Fruit fly (Drosophila melanogaster) whole organism, embryonic: ENCODE results near the gene Fst.
A peak's percentile ranks its signal among the peaks of the same experiment; 100 is the strongest.

Source experiments
- Ada2b ChIP-seq: fragments of 200-800 bp; sonication (Bioruptor generic); IDR thresholded peaks from 2 replicates; pipeline ENCODE4 v1.3.6; 2022; ENCODE audit warnings: missing biosample characterization, missing genetic modification characterization
- Atf-2 ChIP-seq: fragments of 200-800 bp; sonication (Bioruptor generic); optimal IDR thresholded peaks from 2 replicates; lab custom pipeline; 2016; ENCODE audit warnings: missing biosample characterization, missing genetic modification characterization
- CG10147 ChIP-seq: fragments of 200-800 bp; sonication (Bioruptor generic); optimal IDR thresholded peaks from 2 replicates; lab custom pipeline; 2019; ENCODE audit warnings: missing biosample characterization, mild to moderate bottlenecking, missing genetic modification characterization, moderate library complexity
- CG12155 ChIP-seq: fragments of 200-800 bp; sonication (Bioruptor generic); optimal IDR thresholded peaks from 3 replicates; lab custom pipeline; 2016; ENCODE audit warnings: missing biosample characterization, missing genetic modification characterization
- CG15696 ChIP-seq: fragments of 200-800 bp; sonication (Bioruptor generic); optimal IDR thresholded peaks from 2 replicates; lab custom pipeline; 2019; ENCODE audit warnings: missing biosample characterization, mild to moderate bottlenecking, missing genetic modification characterization, moderate library complexity
- CG17385 ChIP-seq: fragments of 200-800 bp; sonication (Bioruptor generic); optimal IDR thresholded peaks from 3 replicates; lab custom pipeline; 2018; ENCODE audit warnings: missing biosample characterization, mild to moderate bottlenecking, missing genetic modification characterization
- CG17612 ChIP-seq: fragments of 200-800 bp; sonication (Bioruptor generic); IDR thresholded peaks from 2 replicates; pipeline ENCODE4 v1.3.6; 2022; ENCODE audit warnings: missing biosample characterization, missing genetic modification characterization
- CG31224 ChIP-seq: fragments of 200-800 bp; sonication (Bioruptor generic); IDR thresholded peaks from 2 replicates; pipeline ENCODE4 v1.3.6; 2022; ENCODE audit warnings: missing biosample characterization, missing genetic modification characterization
- CG7556 ChIP-seq: fragments of 200-800 bp; sonication (Bioruptor generic); optimal IDR thresholded peaks from 2 replicates; lab custom pipeline; 2017; ENCODE audit warnings: missing biosample characterization, mild to moderate bottlenecking, missing genetic modification characterization
- CG7839 ChIP-seq: fragments of 200-800 bp; sonication (Bioruptor generic); optimal IDR thresholded peaks from 3 replicates; lab custom pipeline; 2018; ENCODE audit warnings: missing biosample characterization, mild to moderate bottlenecking, missing genetic modification characterization, moderate library complexity
- CTCF ChIP-seq: fragments of 200-800 bp; sonication (Bioruptor generic); optimal IDR thresholded peaks from 2 replicates; lab custom pipeline; 2017; ENCODE audit warnings: missing biosample characterization, mild to moderate bottlenecking, missing genetic modification characterization, moderate library complexity
- Chrac-16 ChIP-seq: fragments of 200-800 bp; sonication (Bioruptor generic); optimal IDR thresholded peaks from 3 replicates; lab custom pipeline; 2016; ENCODE audit warnings: missing biosample characterization, missing genetic modification characterization
- CoRest ChIP-seq: fragments of 200-800 bp; sonication (Bioruptor generic); optimal IDR thresholded peaks from 3 replicates; lab custom pipeline; 2018; ENCODE audit warnings: missing biosample characterization, mild to moderate bottlenecking, missing genetic modification characterization, moderate library complexity
- Dad ChIP-seq: fragments of 200-800 bp; sonication (Bioruptor generic); optimal IDR thresholded peaks from 3 replicates; lab custom pipeline; 2016; ENCODE audit warnings: missing biosample characterization, missing genetic modification characterization
- Eip74EF ChIP-seq, 2 experiments: fragments of 200-800 bp in 1 of 2; fragments of >200 bp in 1 of 2; sonication (Bioruptor generic) in 1 of 2; optimal IDR thresholded peaks; 2 replicates each; lab custom pipeline; 2017 to 2019; ENCODE audit warnings: missing biosample characterization in 2 of 2, missing genetic modification characterization in 2 of 2, mild to moderate bottlenecking in 1 of 2, moderate library complexity in 1 of 2
- Fer3 ChIP-seq: fragments of 200-800 bp; sonication (Bioruptor generic); optimal IDR thresholded peaks from 2 replicates; lab custom pipeline; 2018; ENCODE audit warnings: missing biosample characterization, mild to moderate bottlenecking, missing genetic modification characterization, moderate library complexity
- GATAe ChIP-seq: fragments of 200-800 bp; sonication (Bioruptor generic); conservative IDR thresholded peaks from 2 replicates; pipeline ENCODE4 v1.3.6; 2022; ENCODE audit warnings: missing biosample characterization, missing genetic modification characterization
- Hey ChIP-seq: fragments of 200-800 bp; sonication (Bioruptor generic); optimal IDR thresholded peaks from 3 replicates; lab custom pipeline; 2018; ENCODE audit warnings: missing biosample characterization, mild to moderate bottlenecking, missing genetic modification characterization
- Hmr ChIP-seq: fragments of 200-800 bp; sonication (Bioruptor generic); optimal IDR thresholded peaks from 3 replicates; lab custom pipeline; 2017; ENCODE audit warnings: mild to moderate bottlenecking, missing biosample characterization, missing genetic modification reagents, missing genetic modification characterization
- Hr3 ChIP-seq: fragments of 200-800 bp; sonication (Bioruptor generic); optimal IDR thresholded peaks from 3 replicates; lab custom pipeline; 2016; ENCODE audit warnings: missing biosample characterization, missing genetic modification characterization
- Hr51 ChIP-seq, 2 experiments: fragments of 200-800 bp; sonication (Bioruptor generic); optimal IDR thresholded peaks; 2 replicates in 1 of 2; 3 replicates in 1 of 2; lab custom pipeline; 2016 to 2018; ENCODE audit warnings: missing biosample characterization in 2 of 2, missing genetic modification characterization in 2 of 2, mild to moderate bottlenecking in 1 of 2, moderate library complexity in 1 of 2
- Med ChIP-seq: fragments of 200-800 bp; sonication (Bioruptor generic); peaks from one replicate; lab custom pipeline; 2016; ENCODE audit warnings: missing biosample characterization, missing genetic modification characterization, mild to moderate bottlenecking, inconsistent platforms, moderate library complexity
- Oaz ChIP-seq: fragments of 200-800 bp; sonication (Bioruptor generic); IDR thresholded peaks from 2 replicates; pipeline ENCODE4 v1.3.6; 2022; ENCODE audit warnings: missing biosample characterization, missing genetic modification characterization
- Ravus ChIP-seq: fragments of 200-800 bp; sonication (Bioruptor generic); IDR thresholded peaks from 2 replicates; pipeline ENCODE4 v1.3.6; 2022; ENCODE audit warnings: missing biosample characterization, missing genetic modification characterization
- Vsx1 ChIP-seq: fragments of 200-800 bp; sonication (Bioruptor generic); optimal IDR thresholded peaks from 2 replicates; lab custom pipeline; 2017; ENCODE audit warnings: missing biosample characterization, mild to moderate bottlenecking, missing genetic modification characterization, missing genetic modification reagents
- crc ChIP-seq: fragments of 200-800 bp; sonication (Bioruptor generic); optimal IDR thresholded peaks from 2 replicates; lab custom pipeline; 2016; ENCODE audit warnings: missing biosample characterization, missing genetic modification characterization
- crol ChIP-seq: fragments of 200-800 bp; sonication (Bioruptor generic); IDR thresholded peaks from 2 replicates; pipeline ENCODE4 v1.3.6; 2022; ENCODE audit warnings: missing biosample characterization, missing genetic modification characterization
- cwo ChIP-seq: fragments of 200-800 bp; sonication (Bioruptor generic); optimal IDR thresholded peaks from 3 replicates; lab custom pipeline; 2017; ENCODE audit warnings: missing biosample characterization, missing genetic modification characterization, mild to moderate bottlenecking, moderate library complexity, missing genetic modification reagents
- dmrt99B ChIP-seq: fragments of 200-800 bp; sonication (Bioruptor generic); optimal IDR thresholded peaks from 2 replicates; lab custom pipeline; 2018; ENCODE audit warnings: missing biosample characterization, mild to moderate bottlenecking, missing genetic modification characterization, moderate library complexity
- fd96Cb ChIP-seq: fragments of 200-800 bp; sonication (Bioruptor generic); optimal IDR thresholded peaks from 2 replicates; lab custom pipeline; 2018; ENCODE audit warnings: missing biosample characterization, mild to moderate bottlenecking, missing genetic modification characterization, moderate library complexity
- fru ChIP-seq: fragments of >200 bp; optimal IDR thresholded peaks from 2 replicates; lab custom pipeline; 2017
- hb ChIP-seq: fragments of 200-800 bp; sonication (Bioruptor generic); IDR thresholded peaks from 3 replicates; pipeline ENCODE4 v1.3.6; 2022; ENCODE audit warnings: missing biosample characterization, missing genetic modification characterization; ENCODE audit not compliant: partially characterized antibody
- her ChIP-seq: fragments of 200-800 bp; sonication (Bioruptor generic); optimal IDR thresholded peaks from 2 replicates; lab custom pipeline; 2016; ENCODE audit warnings: missing biosample characterization, missing genetic modification characterization
- hkb ChIP-seq, 2 experiments: fragments of 200-800 bp in 1 of 2; fragments of >200 bp in 1 of 2; sonication (Bioruptor generic) in 1 of 2; IDR thresholded peaks in 1 of 2; optimal IDR thresholded peaks in 1 of 2; 2 replicates each; pipeline versions ENCODE4 v1.3.6 to Lab custom; 2017 to 2022; ENCODE audit warnings: missing biosample characterization in 1 of 2, missing genetic modification characterization in 1 of 2
- klu ChIP-seq: fragments of 200-800 bp; sonication (Bioruptor generic); IDR thresholded peaks from 2 replicates; pipeline ENCODE4 v1.3.6; 2022; ENCODE audit warnings: missing biosample characterization, missing genetic modification characterization
- mam ChIP-seq: fragments of 200-800 bp; sonication (Bioruptor generic); optimal IDR thresholded peaks from 3 replicates; lab custom pipeline; 2016; ENCODE audit warnings: missing biosample characterization, missing genetic modification characterization
- nerfin-2 ChIP-seq: fragments of 200-800 bp; sonication (Bioruptor generic); IDR thresholded peaks from 2 replicates; pipeline ENCODE4 v1.3.6; 2022; ENCODE audit warnings: missing biosample characterization, missing genetic modification characterization; ENCODE audit not compliant: partially characterized antibody
- nom ChIP-seq: fragments of 200-800 bp; sonication (Bioruptor generic); optimal IDR thresholded peaks from 2 replicates; lab custom pipeline; 2017; ENCODE audit warnings: missing biosample characterization, missing genetic modification characterization, mild to moderate bottlenecking, moderate library complexity, missing genetic modification reagents
- otp ChIP-seq: fragments of 200-800 bp; sonication (Bioruptor generic); IDR thresholded peaks from 3 replicates; pipeline ENCODE4, ENCODE4 v1.3.6; 2022; ENCODE audit warnings: missing biosample characterization, missing genetic modification characterization
- pb ChIP-seq: fragments of 200-800 bp; sonication (Bioruptor generic); optimal IDR thresholded peaks from 3 replicates; lab custom pipeline; 2016; ENCODE audit warnings: missing biosample characterization, missing genetic modification characterization
- ranshi ChIP-seq: fragments of 200-800 bp; sonication (Bioruptor generic); IDR thresholded peaks from 2 replicates; pipeline ENCODE4 v1.3.6; 2022; ENCODE audit warnings: missing biosample characterization, missing genetic modification characterization
- ro ChIP-seq: fragments of 200-800 bp; sonication (Bioruptor generic); IDR thresholded peaks from 2 replicates; pipeline ENCODE4 v1.3.6; 2022; ENCODE audit warnings: missing biosample characterization, missing genetic modification characterization
- schlank ChIP-seq: fragments of 200-800 bp; sonication (Bioruptor generic); optimal IDR thresholded peaks from 2 replicates; lab custom pipeline; 2018; ENCODE audit warnings: missing biosample characterization, mild to moderate bottlenecking, missing genetic modification characterization
- sug ChIP-seq: fragments of 200-800 bp; optimal IDR thresholded peaks from 2 replicates; lab custom pipeline; 2019; ENCODE audit warnings: missing biosample characterization, mild to moderate bottlenecking, missing genetic modification characterization, moderate library complexity
- tgo ChIP-seq: fragments of 200-800 bp; sonication (Bioruptor generic); IDR thresholded peaks from 3 replicates; pipeline ENCODE4 v1.3.6; 2022; ENCODE audit warnings: missing biosample characterization, missing genetic modification characterization
- tll ChIP-seq, 2 experiments: fragments of 200-800 bp in 1 of 2; fragments of >200 bp in 1 of 2; sonication (Bioruptor generic) in 1 of 2; optimal IDR thresholded peaks; 2 replicates each; lab custom pipeline; 2017 to 2019; ENCODE audit warnings: missing biosample characterization in 2 of 2, missing genetic modification characterization in 2 of 2, mild to moderate bottlenecking in 1 of 2, moderate library complexity in 1 of 2
- tna ChIP-seq: fragments of 200-800 bp; sonication (Bioruptor generic); IDR thresholded peaks from 2 replicates; pipeline ENCODE4 v1.3.6; 2022; ENCODE audit warnings: missing biosample characterization, missing genetic modification characterization; ENCODE audit not compliant: partially characterized antibody
- toy ChIP-seq: fragments of 200-800 bp; sonication (Bioruptor generic); IDR thresholded peaks from 2 replicates; pipeline ENCODE4 v1.3.6; 2022; ENCODE audit warnings: missing biosample characterization, missing genetic modification characterization
- trem ChIP-seq: fragments of 200-800 bp; optimal IDR thresholded peaks from 3 replicates; lab custom pipeline; 2019; ENCODE audit warnings: missing biosample characterization, mild to moderate bottlenecking, missing genetic modification characterization, moderate library complexity
- vvl ChIP-seq: fragments of 200-800 bp; sonication (Bioruptor generic); IDR thresholded peaks from 2 replicates; pipeline ENCODE4 v1.3.6; 2022; ENCODE audit warnings: missing biosample characterization, missing genetic modification characterization

Fst gene

DNA sequence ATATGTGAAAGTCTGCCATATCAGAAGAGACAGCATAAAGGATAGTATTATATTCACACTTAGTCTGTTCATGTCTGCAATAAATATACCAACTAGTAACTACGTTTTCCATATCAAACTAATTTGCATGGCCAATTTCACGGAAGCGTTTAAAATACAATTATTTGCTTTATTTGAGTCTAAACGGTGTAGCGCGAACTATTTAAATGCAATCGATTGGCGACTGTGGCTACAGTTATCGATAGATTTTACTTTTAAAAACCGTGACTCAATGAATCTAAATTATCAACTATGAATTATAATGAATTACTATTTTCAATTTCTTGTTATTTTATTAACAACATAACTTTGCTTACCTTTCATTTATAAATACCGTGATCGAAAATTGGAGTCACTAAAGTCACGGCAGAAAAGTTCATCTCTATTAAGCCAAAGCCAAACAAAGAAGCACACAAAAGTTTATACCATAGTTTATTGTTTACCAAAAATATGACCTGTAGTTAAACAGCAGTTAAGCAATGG lies 19.0 kb downstream of the Fst start, which contains the start of the genes CG9427 and CG8319 (continued):
- TF ChIP-seq crc (no peak), tna (GFP tag; lab: Robert Waterston, UW) (peak; percentile 65; the same call in 1 of the 2 replicates), sug (tag; lab: Kevin White, UChicago) (peak; percentile 72), tgo (peak; percentile 55; the same call in 2 of the 3 replicates), Chrac-16 (GFP tag; lab: Kevin White, UChicago) (peak; percentile 57), Atf-2 (GFP tag; lab: Kevin White, UChicago) (peak; percentile 54), CTCF (GFP tag; lab: Kevin White, UChicago) (no peak), CG15696 (tag; lab: Kevin White, UChicago) (peak; percentile 52), CoRest (tag; lab: Kevin White, UChicago) (peak; percentile 76), cwo (GFP tag; lab: Kevin White, UChicago) (peak; percentile 30), tll (GFP tag; optimal IDR thresholded peaks at IDR 0.05; lab: Kevin White, UChicago) (peak in 1 of 2 experiments; percentile 94), hb (GFP tag; lab: Robert Waterston, UW) (peak; percentile 74), CG12155 (GFP tag; lab: Kevin White, UChicago) (peak; percentile 74), fru (lab: Kevin White, UChicago) (no peak), Hmr (peak; percentile 56), Eip74EF (GFP tag; optimal IDR thresholded peaks at IDR 0.05; lab: Kevin White, UChicago) (no peak), Dad (peak; percentile 23), ro (GFP tag; lab: Robert Waterston, UW) (no peak), Ravus (GFP tag; lab: Robert Waterston, UW) (no peak), ranshi (GFP tag; lab: Robert Waterston, UW) (0 out of 2 replicates have a peak, but pooled peaks have one; percentile 28), pb (no peak), otp (GFP tag; lab: Robert Waterston, UW) (no peak), CG17385 (GFP tag; lab: Kevin White, UChicago) (peak; percentile 35), mam (GFP tag; lab: Kevin White, UChicago) (peak; percentile 66), GATAe (GFP tag; lab: Robert Waterston, UW) (no peak), nerfin-2 (peak; percentile 60), Hr3 (GFP tag; lab: Kevin White, UChicago) (peak; percentile 56), CG17612 (no peak), Vsx1 (GFP tag; lab: Kevin White, UChicago) (no peak), CG7839 (tag; lab: Kevin White, UChicago) (peak; percentile 51), dmrt99B (tag; lab: Kevin White, UChicago) (peak; percentile 30), Hr51 (GFP tag; optimal IDR thresholded peaks at IDR 0.05; lab: Kevin White, UChicago) (peak; percentile 56 to 63), klu (GFP tag; lab: Robert Waterston, UW) (no peak), Hey (no peak), CG31224 (GFP tag; lab: Robert Waterston, UW) (no peak), vvl (GFP tag; lab: Robert Waterston, UW) (peak; percentile 66), her (no peak), crol (GFP tag; lab: Robert Waterston, UW) (no peak), toy (no peak), trem (tag; lab: Kevin White, UChicago) (peak; percentile 86), schlank (tag; lab: Kevin White, UChicago) (peak; percentile 57), CG10147 (peak; percentile 70), Oaz (peak; percentile 36; the same call in 1 of the 2 replicates), hkb (optimal IDR thresholded peaks at IDR 0.05; lab: Kevin White, UChicago) (no peak), hkb (GFP tag; IDR thresholded peaks at IDR 0.05; lab: Robert Waterston, UW) (no peak), nom (GFP tag; lab: Kevin White, UChicago) (no peak), Med (GFP tag; lab: Kevin White, UChicago) (peak; percentile 93), fd96Cb (tag; lab: Kevin White, UChicago) (peak; percentile 13), CG7556 (GFP tag; lab: Kevin White, UChicago) (peak; percentile 32), Fer3 (tag; lab: Kevin White, UChicago) (peak; percentile 20), Ada2b (GFP tag; lab: Robert Waterston, UW) (no peak)
